Fruit fly (Drosophila melanogaster): ENCODE data around the gene Efa6.

The Efa6 gene

dm6 chr3R:22624737-22625136, 37.2 kb downstream of the Efa6 start (continued):
- TF ChIP-seq CG1233 (GFP tag; optimal IDR thresholded peaks at IDR 0.05) (peak; percentile 38), gro (GFP tag; optimal IDR thresholded peaks at IDR 0.05) (no peak), vnd (GFP tag; IDR thresholded peaks at IDR 0.05; ENCODE audit: partially characterized antibody) (no peak), Abd-B (GFP tag; optimal IDR thresholded peaks at IDR 0.05) (no peak), az2 (GFP tag; optimal IDR thresholded peaks at IDR 0.05) (peak; percentile 72), CG17829 (tag; optimal IDR thresholded peaks at IDR 0.05) (peak; percentile 68), maf-S (GFP tag; optimal IDR thresholded peaks at IDR 0.05) (no peak), HmgZ (tag; optimal IDR thresholded peaks at IDR 0.05) (peak; percentile 21), CG14441 (GFP tag; IDR thresholded peaks at IDR 0.05) (peak; percentile 82), E2f2 (GFP tag; IDR thresholded peaks at IDR 0.05) (peak; percentile 49), corto (GFP tag; optimal IDR thresholded peaks at IDR 0.05) (peak; percentile 13), hbn (GFP tag; IDR thresholded peaks at IDR 0.05; ENCODE audit: partially characterized antibody) (no peak), nmo (GFP tag; optimal IDR thresholded peaks at IDR 0.05) (peak; percentile 61), CG13123 (GFP tag; optimal IDR thresholded peaks at IDR 0.05) (no peak), mirr (GFP tag; optimal IDR thresholded peaks at IDR 0.05) (no peak), CG15011 (GFP tag; optimal IDR thresholded peaks at IDR 0.05) (no peak), Ssrp (tag; optimal IDR thresholded peaks at IDR 0.05) (peak; percentile 52), CG31441 (GFP tag; IDR thresholded peaks at IDR 0.05) (no peak; the same call in none of the 2 replicates), CG6689 (GFP tag; IDR thresholded peaks at IDR 0.05) (peak; percentile 73), CG2875 (GFP tag; optimal IDR thresholded peaks at IDR 0.05) (peak; percentile 54), CG1602 (GFP tag; optimal IDR thresholded peaks at IDR 0.05) (peak; percentile 30), CG10959 (GFP tag; IDR thresholded peaks at IDR 0.05) (peak; percentile 65), CG2129 (GFP tag; IDR thresholded peaks at IDR 0.05; ENCODE audit: partially characterized antibody) (no peak), CG10147 (GFP tag; optimal IDR thresholded peaks at IDR 0.05) (no peak), tgo (GFP tag; IDR thresholded peaks at IDR 0.05) (peak; percentile 62), CG10462 (GFP tag; optimal IDR thresholded peaks at IDR 0.05) (no peak), Aef1 (GFP tag; IDR thresholded peaks at IDR 0.05) (peak; percentile 56), Chrac-16 (GFP tag; optimal IDR thresholded peaks at IDR 0.05) (peak; percentile 12), gfzf (GFP tag; optimal IDR thresholded peaks at IDR 0.05) (no peak), CG10321 (GFP tag; IDR thresholded peaks at IDR 0.05) (0 out of 2 replicates have a peak, but pooled peaks have one; percentile 17), zen (tag; optimal IDR thresholded peaks at IDR 0.05) (peak; percentile 46), CG14860 (GFP tag; IDR thresholded peaks at IDR 0.05; ENCODE audit: partially characterized antibody) (no peak), Drgx (GFP tag; IDR thresholded peaks at IDR 0.05) (peak; percentile 94), CG10267 (tag; optimal IDR thresholded peaks at IDR 0.05) (peak; percentile 53), CG3726 (GFP tag; IDR thresholded peaks at IDR 0.05) (peak; percentile 54; the same call in 1 of the 3 replicates), CG30403 (GFP tag; optimal IDR thresholded peaks at IDR 0.05) (peak; percentile 76), CG12391 (tag; optimal IDR thresholded peaks at IDR 0.05) (peak; percentile 67), CG11093 (GFP tag; IDR thresholded peaks at IDR 0.05) (no peak; the same call in 2 of the 3 replicates), oc (tag; optimal IDR thresholded peaks at IDR 0.05) (peak; percentile 30), tin (GFP tag; optimal IDR thresholded peaks at IDR 0.05) (peak; percentile 67), Dbx (GFP tag; IDR thresholded peaks at IDR 0.05) (no peak), repo (GFP tag; optimal IDR thresholded peaks at IDR 0.05) (peak; percentile 24), jumu (GFP tag; optimal IDR thresholded peaks at IDR 0.05) (peak; percentile 59), CG3847 (GFP tag; IDR thresholded peaks at IDR 0.05) (peak; percentile 42; the same call in 1 of the 2 replicates), CG6854 (GFP tag; optimal IDR thresholded peaks at IDR 0.05) (no peak), B-H2 (GFP tag; optimal IDR thresholded peaks at IDR 0.05) (no peak), Gsc (GFP tag; IDR thresholded peaks at IDR 0.05) (no peak), Atf-2 (GFP tag; optimal IDR thresholded peaks at IDR 0.05) (peak; percentile 26), slp2 (GFP tag; optimal IDR thresholded peaks at IDR 0.05) (peak; percentile 40), CG8478 (optimal IDR thresholded peaks at IDR 0.05) (no peak), Bdp1 (GFP tag; optimal IDR thresholded peaks at IDR 0.05) (no peak), CG3281 (GFP tag; optimal IDR thresholded peaks at IDR 0.05) (peak; percentile 28)
